Worm (Caenorhabditis elegans): Measurements from ENCODE around the gene dach-1.

- TF ChIP-seq F52B5.7 (tag; optimal IDR thresholded peaks at IDR 0.05) (no peak), nhr-27 (tag; optimal IDR thresholded peaks at IDR 0.05) (no peak), die-1 (tag; optimal IDR thresholded peaks at IDR 0.05) (no peak), Y79H2A.3 (GFP tag; conservative IDR thresholded peaks at IDR 0.05) (no peak)
Measured at ce11 chrV:3927522-3927921, 22.3 kb upstream of the dach-1 start.
